Worm (Caenorhabditis elegans) whole organism, mixed stage, embryonic: ENCODE data around the gene dsl-6.

Experiments used
- ceh-39 ChIP-seq: fragments of 150-350 bp; optimal IDR thresholded peaks from 2 replicates; lab custom pipeline; 2014; ENCODE audit warnings: missing biosample characterization, missing genetic modification characterization
- ces-1 ChIP-seq: fragments of 150-350 bp; optimal IDR thresholded peaks from 2 replicates; lab custom pipeline; 2014; ENCODE audit warnings: missing biosample characterization, missing genetic modification reagents, missing genetic modification characterization
- drap-1 ChIP-seq: fragments of 200-800 bp; sonication (Bioruptor generic); optimal IDR thresholded peaks from 3 replicates; lab custom pipeline; 2018; ENCODE audit warnings: mild to moderate bottlenecking, missing genetic modification characterization, missing compliant biosample characterization
- elt-3 ChIP-seq: fragments of 150-350 bp; optimal IDR thresholded peaks from 2 replicates; lab custom pipeline; 2014; ENCODE audit warnings: missing biosample characterization, missing genetic modification characterization
- lin-32 ChIP-seq: fragments of 200-800 bp; sonication (Bioruptor generic); optimal IDR thresholded peaks from 2 replicates; lab custom pipeline; 2018; ENCODE audit warnings: mild to moderate bottlenecking, missing genetic modification characterization, missing compliant biosample characterization
- lsy-2 ChIP-seq: fragments of 150-350 bp; optimal IDR thresholded peaks from 2 replicates; lab custom pipeline; 2014; ENCODE audit warnings: missing biosample characterization, missing genetic modification characterization
- mep-1 ChIP-seq: fragments of 150-350 bp; optimal IDR thresholded peaks from 2 replicates; lab custom pipeline; 2017; ENCODE audit warnings: missing biosample characterization, missing genetic modification reagents, missing genetic modification characterization, inconsistent platforms
- snpc-4 ChIP-seq: fragments of 150-350 bp; optimal IDR thresholded peaks from 2 replicates; lab custom pipeline; 2014; ENCODE audit warnings: missing biosample characterization, missing genetic modification characterization
- unc-62 ChIP-seq: fragments of 150-350 bp; optimal IDR thresholded peaks from 2 replicates; lab custom pipeline; 2014; ENCODE audit warnings: missing biosample characterization, missing genetic modification reagents, missing genetic modification characterization

ce11 chrIV:11401482-11401881 lies 3.4 kb upstream of the dsl-6 start:
- TF ChIP-seq lin-32 (GFP tag; lab: Kevin White, UChicago), result no peak
- no peak for TF ChIP-seq unc-62 (GFP tag; lab: Kevin White, UChicago)
- TF ChIP-seq elt-3 (tag; lab: Kevin White, UChicago), result no peak
- TF ChIP-seq ces-1, result no peak
- no peak for TF ChIP-seq drap-1
- no peak for TF ChIP-seq mep-1
- TF ChIP-seq ceh-39 (tag; lab: Kevin White, UChicago), result no peak
- no peak for TF ChIP-seq snpc-4 (tag; lab: Kevin White, UChicago)
- no peak for TF ChIP-seq lsy-2 (tag; lab: Kevin White, UChicago)
